Fruit fly (Drosophila melanogaster) S2 (cell line): ENCODE results near the gene Pgant8.

ENCODE experiments used
- CG8478 ChIP-seq: fragments of >200 bp; optimal IDR thresholded peaks from 2 replicates; lab custom pipeline; 2018
- CTCF ChIP-seq, 2 experiments: fragments of >200 bp; optimal IDR thresholded peaks; 2 replicates each; lab custom pipeline; 2018

- TF ChIP-seq CG8478 (lab: Kevin White, UChicago), result no peak
- TF ChIP-seq CTCF (optimal IDR thresholded peaks at IDR 0.05; lab: Kevin White, UChicago), result no peak
Measured at dm6 chr3L:15636359-15636758, 47.3 kb upstream of the Pgant8 start.
